Fruit fly (Drosophila melanogaster) whole organism, embryonic: ENCODE data around the gene CG10137.

ENCODE experiments used
- ATbp ChIP-seq: fragments of 200-800 bp; sonication (Bioruptor generic); optimal IDR thresholded peaks from 2 replicates; lab custom pipeline; 2017; ENCODE audit warnings: missing biosample characterization, mild to moderate bottlenecking, missing genetic modification characterization, missing genetic modification reagents
- Abd-B ChIP-seq: fragments of 200-800 bp; sonication (Bioruptor generic); optimal IDR thresholded peaks from 2 replicates; lab custom pipeline; 2018; ENCODE audit warnings: missing biosample characterization, mild to moderate bottlenecking, missing genetic modification characterization, moderate library complexity
- Asciz ChIP-seq: fragments of 200-800 bp; sonication (Bioruptor generic); optimal IDR thresholded peaks from 2 replicates; lab custom pipeline; 2017; ENCODE audit warnings: missing biosample characterization, mild to moderate bottlenecking, missing genetic modification characterization, missing genetic modification reagents
- Awh ChIP-seq: fragments of 200-800 bp; sonication (Bioruptor generic); IDR thresholded peaks from 2 replicates; pipeline ENCODE4, ENCODE4 v1.3.6; 2022; ENCODE audit warnings: missing biosample characterization, missing genetic modification characterization
- BtbVII ChIP-seq: fragments of 200-800 bp; sonication (Bioruptor generic); optimal IDR thresholded peaks from 3 replicates; lab custom pipeline; 2017; ENCODE audit warnings: missing biosample characterization, mild to moderate bottlenecking, missing genetic modification characterization
- CG11093 ChIP-seq: fragments of 200-800 bp; sonication (Bioruptor generic); IDR thresholded peaks from 3 replicates; pipeline ENCODE4 v1.3.6; 2022; ENCODE audit warnings: missing biosample characterization, missing genetic modification characterization
- CG11504 ChIP-seq: fragments of 200-800 bp; sonication (Bioruptor generic); optimal IDR thresholded peaks from 3 replicates; lab custom pipeline; 2019; ENCODE audit warnings: missing biosample characterization, mild to moderate bottlenecking, missing genetic modification characterization, moderate library complexity
- CG12391 ChIP-seq: fragments of 200-800 bp; sonication (Bioruptor generic); optimal IDR thresholded peaks from 3 replicates; lab custom pipeline; 2018; ENCODE audit warnings: missing biosample characterization, mild to moderate bottlenecking, missing genetic modification characterization, moderate library complexity
- CG12769 ChIP-seq: fragments of 200-800 bp; sonication (Bioruptor generic); optimal IDR thresholded peaks from 2 replicates; lab custom pipeline; 2019; ENCODE audit warnings: missing biosample characterization, mild to moderate bottlenecking, missing genetic modification characterization, moderate library complexity
- CG13296 ChIP-seq: fragments of 200-800 bp; sonication (Bioruptor generic); optimal IDR thresholded peaks from 3 replicates; lab custom pipeline; 2018; ENCODE audit warnings: missing biosample characterization, mild to moderate bottlenecking, missing genetic modification characterization
- CG14050 ChIP-seq: fragments of 200-800 bp; sonication (Bioruptor generic); IDR thresholded peaks from 3 replicates; pipeline ENCODE4 v1.3.6; 2022; ENCODE audit warnings: missing biosample characterization, missing genetic modification characterization
- CG14441 ChIP-seq: fragments of 200-800 bp; sonication (Bioruptor generic); IDR thresholded peaks from 2 replicates; pipeline ENCODE4 v1.3.6; 2022; ENCODE audit warnings: missing biosample characterization, missing genetic modification characterization
- CG15011 ChIP-seq: fragments of 200-800 bp; sonication (Bioruptor generic); optimal IDR thresholded peaks from 3 replicates; lab custom pipeline; 2018; ENCODE audit warnings: missing biosample characterization, mild to moderate bottlenecking, missing genetic modification characterization
- CG15696 ChIP-seq: fragments of 200-800 bp; sonication (Bioruptor generic); optimal IDR thresholded peaks from 2 replicates; lab custom pipeline; 2019; ENCODE audit warnings: missing biosample characterization, mild to moderate bottlenecking, missing genetic modification characterization, moderate library complexity
- CG1832 ChIP-seq: fragments of 200-800 bp; sonication (Bioruptor generic); optimal IDR thresholded peaks from 2 replicates; lab custom pipeline; 2017; ENCODE audit warnings: missing biosample characterization, mild to moderate bottlenecking, missing genetic modification characterization, inconsistent platforms
- CG18476 ChIP-seq: fragments of 200-800 bp; sonication (Bioruptor generic); optimal IDR thresholded peaks from 2 replicates; lab custom pipeline; 2016; ENCODE audit warnings: missing biosample characterization, mild to moderate bottlenecking, missing genetic modification characterization
- CG18599 ChIP-seq: fragments of 200-800 bp; sonication (Bioruptor generic); optimal IDR thresholded peaks from 3 replicates; lab custom pipeline; 2017; ENCODE audit warnings: missing biosample characterization, missing genetic modification characterization, mild to moderate bottlenecking, moderate library complexity, missing genetic modification reagents
- CG31388 ChIP-seq: fragments of 200-800 bp; sonication (Bioruptor generic); optimal IDR thresholded peaks from 2 replicates; lab custom pipeline; 2016; ENCODE audit warnings: missing biosample characterization, missing genetic modification characterization
- CG32767 ChIP-seq: fragments of 200-800 bp; sonication (Bioruptor generic); IDR thresholded peaks from 2 replicates; pipeline ENCODE4 v1.3.6; 2022; ENCODE audit warnings: missing biosample characterization, missing genetic modification characterization
- CG3281 ChIP-seq: fragments of 200-800 bp; sonication (Bioruptor generic); optimal IDR thresholded peaks from 3 replicates; lab custom pipeline; 2017; ENCODE audit warnings: missing biosample characterization, mild to moderate bottlenecking, missing genetic modification characterization
- CG4617 ChIP-seq: fragments of 200-800 bp; sonication (Bioruptor generic); optimal IDR thresholded peaks from 3 replicates; lab custom pipeline; 2016; ENCODE audit warnings: missing biosample characterization, missing genetic modification characterization, borderline replicate concordance
- CG5245 ChIP-seq: fragments of 200-800 bp; sonication (Bioruptor generic); optimal IDR thresholded peaks from 3 replicates; lab custom pipeline; 2016; ENCODE audit warnings: missing biosample characterization, missing genetic modification characterization
- CG6175 ChIP-seq: fragments of 200-800 bp; sonication (Bioruptor generic); IDR thresholded peaks from 3 replicates; pipeline ENCODE4 v1.3.6; 2022; ENCODE audit warnings: missing biosample characterization, missing genetic modification characterization
- CG7357 ChIP-seq: fragments of 200-800 bp; sonication (Bioruptor generic); IDR thresholded peaks from 3 replicates; pipeline ENCODE4 v1.3.6; 2022; ENCODE audit warnings: missing biosample characterization, missing genetic modification characterization
- CG8388 ChIP-seq: fragments of 200-800 bp; sonication (Bioruptor generic); optimal IDR thresholded peaks from 2 replicates; lab custom pipeline; 2019; ENCODE audit warnings: missing biosample characterization, mild to moderate bottlenecking, missing genetic modification characterization, moderate library complexity
- CoRest ChIP-seq: fragments of 200-800 bp; sonication (Bioruptor generic); optimal IDR thresholded peaks from 3 replicates; lab custom pipeline; 2018; ENCODE audit warnings: missing biosample characterization, mild to moderate bottlenecking, missing genetic modification characterization, moderate library complexity
- Eip74EF ChIP-seq, 2 experiments: fragments of 200-800 bp in 1 of 2; fragments of >200 bp in 1 of 2; sonication (Bioruptor generic) in 1 of 2; optimal IDR thresholded peaks; 2 replicates each; lab custom pipeline; 2017 to 2019; ENCODE audit warnings: missing biosample characterization in 2 of 2, missing genetic modification characterization in 2 of 2, mild to moderate bottlenecking in 1 of 2, moderate library complexity in 1 of 2
- Fer1 ChIP-seq: fragments of 200-800 bp; sonication (Bioruptor generic); optimal IDR thresholded peaks from 2 replicates; lab custom pipeline; 2017; ENCODE audit warnings: missing biosample characterization, mild to moderate bottlenecking, missing genetic modification characterization
- H15 ChIP-seq: fragments of 200-800 bp; sonication (Bioruptor generic); IDR thresholded peaks from 3 replicates; pipeline ENCODE4 v1.3.6; 2022; ENCODE audit warnings: missing biosample characterization, missing genetic modification characterization
- Lim3 ChIP-seq: fragments of 200-800 bp; sonication (Bioruptor generic); IDR thresholded peaks from 2 replicates; pipeline ENCODE4 v1.3.6; 2022; ENCODE audit warnings: missing biosample characterization, missing genetic modification characterization
- MBD-R2 ChIP-seq: fragments of 200-800 bp; sonication (Bioruptor generic); IDR thresholded peaks from 2 replicates; pipeline ENCODE4 v1.3.6; 2022; ENCODE audit warnings: missing biosample characterization, missing genetic modification characterization
- Xbp1 ChIP-seq: fragments of 200-800 bp; sonication (Bioruptor generic); optimal IDR thresholded peaks from 3 replicates; lab custom pipeline; 2016; ENCODE audit warnings: missing biosample characterization, mild to moderate bottlenecking, missing genetic modification characterization
- amos ChIP-seq: fragments of 200-800 bp; sonication (Bioruptor generic); IDR thresholded peaks from 2 replicates; pipeline ENCODE4 v1.3.6; 2022; ENCODE audit warnings: missing biosample characterization, missing genetic modification characterization; ENCODE audit not compliant: partially characterized antibody
- bab2 ChIP-seq: fragments of 200-800 bp; sonication (Bioruptor generic); optimal IDR thresholded peaks from 2 replicates; lab custom pipeline; 2016; ENCODE audit warnings: missing biosample characterization, missing genetic modification characterization
- cas ChIP-seq: fragments of 200-800 bp; sonication (Bioruptor generic); IDR thresholded peaks from 2 replicates; pipeline ENCODE4 v1.3.6; 2022; ENCODE audit warnings: missing biosample characterization, missing genetic modification characterization
- dan ChIP-seq: fragments of 200-800 bp; sonication (Bioruptor generic); IDR thresholded peaks from 2 replicates; pipeline ENCODE4 v1.3.6; 2022; ENCODE audit warnings: missing biosample characterization, missing genetic modification characterization
- dysf ChIP-seq: fragments of 200-800 bp; sonication (Bioruptor generic); IDR thresholded peaks from 3 replicates; pipeline ENCODE4 v1.3.6; 2022; ENCODE audit warnings: missing biosample characterization, missing genetic modification characterization
- ewg ChIP-seq: fragments of 200-800 bp; sonication (Bioruptor generic); optimal IDR thresholded peaks from 3 replicates; lab custom pipeline; 2017; ENCODE audit warnings: mild to moderate bottlenecking, missing biosample characterization, missing genetic modification reagents, missing genetic modification characterization
- eyg ChIP-seq: fragments of 200-800 bp; sonication (Bioruptor generic); optimal IDR thresholded peaks from 3 replicates; lab custom pipeline; 2016; ENCODE audit warnings: missing biosample characterization, missing genetic modification characterization
- ftz-f1 ChIP-seq: fragments of 200-800 bp; sonication (Bioruptor generic); optimal IDR thresholded peaks from 2 replicates; lab custom pipeline; 2016; ENCODE audit warnings: missing biosample characterization, missing genetic modification characterization
- gem ChIP-seq: fragments of 200-800 bp; sonication (Bioruptor generic); optimal IDR thresholded peaks from 2 replicates; lab custom pipeline; 2019; ENCODE audit warnings: missing biosample characterization, mild to moderate bottlenecking, missing genetic modification characterization, moderate library complexity
- gro ChIP-seq: fragments of 200-800 bp; sonication (Bioruptor generic); optimal IDR thresholded peaks from 2 replicates; lab custom pipeline; 2016; ENCODE audit warnings: missing biosample characterization, missing genetic modification characterization
- gsb ChIP-seq: fragments of 200-800 bp; sonication (Bioruptor generic); IDR thresholded peaks from 2 replicates; pipeline ENCODE4 v1.3.6; 2022; ENCODE audit warnings: missing biosample characterization, missing genetic modification characterization
- knrl ChIP-seq: fragments of 200-800 bp; sonication (Bioruptor generic); IDR thresholded peaks from 3 replicates; pipeline ENCODE4 v1.3.6; 2022; ENCODE audit warnings: missing biosample characterization, missing genetic modification characterization; ENCODE audit not compliant: partially characterized antibody
- lbe ChIP-seq: fragments of 200-800 bp; sonication (Bioruptor generic); optimal IDR thresholded peaks from 2 replicates; lab custom pipeline; 2016; ENCODE audit warnings: missing biosample characterization, mild to moderate bottlenecking, missing genetic modification characterization
- lmd ChIP-seq: fragments of 200-800 bp; sonication (Bioruptor generic); IDR thresholded peaks from 2 replicates; pipeline ENCODE4 v1.3.6; 2022; ENCODE audit warnings: missing biosample characterization, missing genetic modification characterization
- nau ChIP-seq: fragments of 200-800 bp; sonication (Bioruptor generic); optimal IDR thresholded peaks from 3 replicates; lab custom pipeline; 2017; ENCODE audit warnings: missing biosample characterization, mild to moderate bottlenecking, missing genetic modification characterization, missing genetic modification reagents
- odd ChIP-seq: fragments of 200-800 bp; sonication (Bioruptor generic); optimal IDR thresholded peaks from 2 replicates; lab custom pipeline; 2017; ENCODE audit warnings: missing biosample characterization, mild to moderate bottlenecking, missing genetic modification characterization
- ttk ChIP-seq: fragments of 200-800 bp; sonication (Bioruptor generic); IDR thresholded peaks from 2 replicates; pipeline ENCODE4 v2.1.2; 2022; ENCODE audit warnings: missing biosample characterization, missing genetic modification characterization

CG10137 gene

DNA sequence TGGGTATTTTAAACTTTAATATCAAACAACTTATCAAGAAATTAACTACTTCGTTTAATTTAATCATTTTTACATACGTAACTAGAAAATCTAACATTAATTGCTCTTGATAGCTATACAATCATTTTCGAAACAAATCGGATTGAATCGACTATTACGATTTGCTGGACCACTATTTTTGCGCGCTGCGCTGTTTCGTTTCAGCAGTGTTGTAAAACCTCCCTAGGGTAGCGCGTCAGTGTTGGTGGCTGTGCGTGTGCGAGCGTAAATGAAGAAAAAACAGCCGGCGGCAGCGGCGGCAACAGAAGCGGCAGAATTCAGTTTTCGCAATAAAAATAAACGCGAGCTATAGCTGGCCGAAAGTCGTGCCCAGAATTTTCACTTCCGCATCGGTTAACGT lies 6.8 kb downstream of the CG10137 start, which contains the start of gene CG33116 (continued):
- TF ChIP-seq knrl (GFP tag; lab: Robert Waterston, UW): 0 out of 3 replicates have a peak, but pooled peaks have one; percentile 34
- TF ChIP-seq CG32767 (GFP tag; lab: Robert Waterston, UW): 0 out of 2 replicates have a peak, but pooled peaks have one; percentile 54
- TF ChIP-seq CG11504 (tag; lab: Kevin White, UChicago): peak; percentile 84
- TF ChIP-seq CG4617 (GFP tag; lab: Kevin White, UChicago): peak; percentile 71
- TF ChIP-seq H15 (GFP tag; lab: Robert Waterston, UW): peak; percentile 68; the same call in 1 of the 3 replicates
- no peak; the same call in 1 of the 2 replicates for TF ChIP-seq amos (GFP tag; lab: Robert Waterston, UW)
- TF ChIP-seq CG5245 (GFP tag; lab: Kevin White, UChicago): peak; percentile 76
- peak; percentile 85 for TF ChIP-seq CG12391
- no peak for TF ChIP-seq nau
- peak; percentile 80 for TF ChIP-seq CoRest
- TF ChIP-seq ftz-f1 (GFP tag; lab: Kevin White, UChicago): peak; percentile 39
- TF ChIP-seq CG31388: no peak
- TF ChIP-seq gem (tag; lab: Kevin White, UChicago): peak; percentile 85
- TF ChIP-seq odd: peak; percentile 66
- TF ChIP-seq cas (GFP tag; lab: Robert Waterston, UW): peak; percentile 32; the same call in 1 of the 2 replicates
- TF ChIP-seq Awh (GFP tag; lab: Robert Waterston, UW): peak; percentile 71; the same call in 1 of the 2 replicates
- peak; percentile 96 for TF ChIP-seq MBD-R2
- TF ChIP-seq Abd-B (GFP tag; lab: Kevin White, UChicago): peak; percentile 52
- TF ChIP-seq lbe (GFP tag; lab: Kevin White, UChicago): peak; percentile 86
- TF ChIP-seq CG15011 (GFP tag; lab: Kevin White, UChicago): peak; percentile 48
- peak; percentile 81 for TF ChIP-seq bab2 (GFP tag; lab: Kevin White, UChicago)
- no peak for TF ChIP-seq Lim3 (GFP tag; lab: Robert Waterston, UW)
- peak; percentile 80 for TF ChIP-seq dysf (GFP tag; lab: Robert Waterston, UW)
- peak; percentile 86 for TF ChIP-seq gro
- TF ChIP-seq lmd (GFP tag; lab: Robert Waterston, UW): peak; percentile 83
- peak; percentile 75 for TF ChIP-seq ttk (GFP tag; lab: Robert Waterston, UW)
- peak; percentile 68 for TF ChIP-seq BtbVII (GFP tag; lab: Kevin White, UChicago)
- TF ChIP-seq CG7357: peak; percentile 51; the same call in 1 of the 3 replicates
- peak; percentile 77 for TF ChIP-seq CG8388 (GFP tag; lab: Kevin White, UChicago)
- TF ChIP-seq CG13296: peak; percentile 74
- peak; percentile 63 for TF ChIP-seq gsb (GFP tag; lab: Robert Waterston, UW)
- TF ChIP-seq CG15696: peak; percentile 85
- TF ChIP-seq CG1832 (GFP tag; lab: Kevin White, UChicago): no peak
- TF ChIP-seq CG18476 (GFP tag; lab: Kevin White, UChicago): peak; percentile 78
- peak; percentile 89 for TF ChIP-seq Xbp1
- TF ChIP-seq CG6175 (GFP tag; lab: Robert Waterston, UW): peak; percentile 62; the same call in 1 of the 3 replicates
- peak; percentile 83 for TF ChIP-seq CG18599 (GFP tag; lab: Kevin White, UChicago)
- peak; percentile 51 for TF ChIP-seq CG14050 (GFP tag; lab: Robert Waterston, UW)
- peak; percentile 74 for TF ChIP-seq CG3281 (GFP tag; lab: Kevin White, UChicago)
- TF ChIP-seq ewg (GFP tag; lab: Kevin White, UChicago): peak; percentile 67
- TF ChIP-seq CG11093 (GFP tag; lab: Robert Waterston, UW): peak; percentile 20; the same call in 1 of the 3 replicates
- TF ChIP-seq dan (GFP tag; lab: Robert Waterston, UW): no peak
- TF ChIP-seq Fer1 (GFP tag; lab: Kevin White, UChicago): peak; percentile 83
- TF ChIP-seq Eip74EF (GFP tag; optimal IDR thresholded peaks at IDR 0.05; lab: Kevin White, UChicago): peak in 1 of 2 experiments; percentile 53
- peak; percentile 68 for TF ChIP-seq Asciz (GFP tag; lab: Kevin White, UChicago)
- TF ChIP-seq CG12769 (tag; lab: Kevin White, UChicago): peak; percentile 78
- TF ChIP-seq eyg (GFP tag; lab: Kevin White, UChicago): peak; percentile 47
- peak; percentile 75 for TF ChIP-seq ATbp (GFP tag; lab: Kevin White, UChicago)
- peak; percentile 71 for TF ChIP-seq CG14441
